Fruit fly (Drosophila melanogaster) whole organism, pupa: ENCODE measurements around the gene CG5861.

Experiments
- CG17806 ChIP-seq: fragments of 200-800 bp; sonication (Bioruptor generic); optimal IDR thresholded peaks from 2 replicates; lab custom pipeline; 2018; ENCODE audit warnings: missing biosample characterization, mild to moderate bottlenecking, missing genetic modification characterization, moderate library complexity
- CG32121 ChIP-seq: fragments of 200-800 bp; sonication (Bioruptor generic); IDR thresholded peaks from 2 replicates; pipeline ENCODE4 v1.3.6; 2022; ENCODE audit warnings: missing biosample characterization, missing genetic modification characterization
- CG34367 ChIP-seq: fragments of 200-800 bp; sonication (Bioruptor generic); optimal IDR thresholded peaks from 2 replicates; lab custom pipeline; 2018; ENCODE audit warnings: missing biosample characterization, mild to moderate bottlenecking, missing genetic modification characterization
- CG4496 ChIP-seq: fragments of 200-800 bp; sonication (Bioruptor generic); IDR thresholded peaks from 3 replicates; pipeline ENCODE4 v1.3.6; 2022; ENCODE audit warnings: missing biosample characterization, missing genetic modification characterization
- CG8159 ChIP-seq: fragments of 200-800 bp; sonication (Bioruptor generic); optimal IDR thresholded peaks from 3 replicates; lab custom pipeline; 2018; ENCODE audit warnings: missing biosample characterization, mild to moderate bottlenecking, missing genetic modification characterization, moderate library complexity
- CG8301 ChIP-seq: fragments of 200-800 bp; sonication (Bioruptor generic); optimal IDR thresholded peaks from 2 replicates; lab custom pipeline; 2018; ENCODE audit warnings: missing biosample characterization, mild to moderate bottlenecking, missing genetic modification characterization
- gl ChIP-seq: fragments of 200-800 bp; sonication (Bioruptor generic); optimal IDR thresholded peaks from 2 replicates; lab custom pipeline; 2018; ENCODE audit warnings: missing biosample characterization, mild to moderate bottlenecking, missing genetic modification characterization

- no peak for TF ChIP-seq CG17806 (tag; lab: Kevin White, UChicago)
- no peak for TF ChIP-seq CG32121
- no peak for TF ChIP-seq CG34367
- TF ChIP-seq CG8159 (tag; lab: Kevin White, UChicago), result no peak
- TF ChIP-seq gl (tag; lab: Kevin White, UChicago), result no peak
- no peak for TF ChIP-seq CG8301 (tag; lab: Kevin White, UChicago)
- no peak for TF ChIP-seq CG4496 (GFP tag; lab: Robert Waterston, UW)
Measured at dm6 chr2L:16342224-16342623, 35.1 kb upstream of the CG5861 start, which contains the start of gene CG44405.
